Worm (Caenorhabditis elegans): Measurements from ENCODE around the gene arrd-18.

arrd-18 gene

ce11 chrV:3351266-3351665 lies 39.3 kb upstream of the arrd-18 start, which contains the start of gene str-63:
Gene str-63 (plus strand): TSS chrV:3351566.
- TF ChIP-seq ceh-83 (GFP tag; optimal IDR thresholded peaks at IDR 0.05): no peak
- no peak for TF ChIP-seq ztf-11 (tag; optimal IDR thresholded peaks at IDR 0.05)
- no peak for TF ChIP-seq elt-3 (tag; optimal IDR thresholded peaks at IDR 0.05)
- TF ChIP-seq blmp-1 (tag; optimal IDR thresholded peaks at IDR 0.05): no peak
- no peak for TF ChIP-seq nhr-12 (tag; optimal IDR thresholded peaks at IDR 0.05)

ce11 chrV:3349877-3350276 lies 38.0 kb upstream of the arrd-18 start, which contains the start of gene C17B7.15:
Gene C17B7.15 (plus strand): TSS chrV:3350177.
- TF ChIP-seq elt-1 (tag; optimal IDR thresholded peaks at IDR 0.05; ENCODE audit: borderline replicate concordance, insufficient read depth) (no peak), ceh-83 (GFP tag; optimal IDR thresholded peaks at IDR 0.05) (no peak), cnd-1 (tag; optimal IDR thresholded peaks at IDR 0.05) (no peak), sptf-1 (tag; optimal IDR thresholded peaks at IDR 0.05) (no peak), unc-39 (tag; optimal IDR thresholded peaks at IDR 0.05) (no peak), unc-62 (GFP tag; optimal IDR thresholded peaks at IDR 0.05) (no peak), ceh-43 (GFP tag; optimal IDR thresholded peaks at IDR 0.05) (no peak), drap-1 (GFP tag; optimal IDR thresholded peaks at IDR 0.05) (no peak), M03D4.4 (tag; optimal IDR thresholded peaks at IDR 0.05) (no peak), zip-8 (tag; optimal IDR thresholded peaks at IDR 0.05) (no peak), ceh-39 (tag; optimal IDR thresholded peaks at IDR 0.05) (no peak), lin-13 (tag; optimal IDR thresholded peaks at IDR 0.05) (no peak)

DNA sequence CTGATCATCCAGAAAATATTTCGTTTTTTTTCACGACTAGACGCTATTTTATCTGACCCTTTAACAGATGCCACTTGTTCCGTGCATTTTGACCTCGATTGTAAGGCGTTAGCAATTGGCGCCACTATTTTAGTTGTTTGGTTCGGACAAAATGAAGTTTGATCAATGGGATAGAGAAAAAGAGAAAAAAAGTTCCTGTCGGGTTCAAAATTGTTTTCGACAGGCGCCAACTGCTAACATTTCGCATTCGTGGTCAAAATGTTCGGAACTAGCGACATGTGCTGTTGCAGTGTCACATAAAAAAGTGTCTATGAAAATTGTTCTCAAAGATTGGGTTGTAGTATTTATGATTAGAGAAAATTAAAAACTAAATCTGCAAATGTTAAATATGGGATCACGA lies 35.6 kb upstream of the arrd-18 start:
- TF ChIP-seq zip-8 (tag; optimal IDR thresholded peaks at IDR 0.05): no peak
- no peak for TF ChIP-seq ceh-43 (GFP tag; optimal IDR thresholded peaks at IDR 0.05)
- TF ChIP-seq ceh-83 (GFP tag; optimal IDR thresholded peaks at IDR 0.05): no peak
- no peak for TF ChIP-seq nhr-237 (tag; optimal IDR thresholded peaks at IDR 0.05)
- TF ChIP-seq nhr-28 (tag; optimal IDR thresholded peaks at IDR 0.05): no peak
- no peak for TF ChIP-seq nhr-12 (tag; optimal IDR thresholded peaks at IDR 0.05)
- TF ChIP-seq ceh-39 (tag; optimal IDR thresholded peaks at IDR 0.05): no peak
- TF ChIP-seq elt-1 (tag; optimal IDR thresholded peaks at IDR 0.05; ENCODE audit: borderline replicate concordance, insufficient read depth): no peak

- TF ChIP-seq nhr-2 (tag; optimal IDR thresholded peaks at IDR 0.05): no peak
- no peak for TF ChIP-seq mls-2 (tag; optimal IDR thresholded peaks at IDR 0.05)
- TF ChIP-seq blmp-1 (tag; optimal IDR thresholded peaks at IDR 0.05): no peak
- TF ChIP-seq cnd-1 (tag; optimal IDR thresholded peaks at IDR 0.05): no peak
- no peak for TF ChIP-seq ham-2 (GFP tag; optimal IDR thresholded peaks at IDR 0.05)
These were observed 34.6 kb upstream of the arrd-18 start, which contains the start of gene fbxa-65 for ce11 chrV:3346434-3347019. Gene fbxa-65 (minus strand): TSS chrV:3346484.

DNA sequence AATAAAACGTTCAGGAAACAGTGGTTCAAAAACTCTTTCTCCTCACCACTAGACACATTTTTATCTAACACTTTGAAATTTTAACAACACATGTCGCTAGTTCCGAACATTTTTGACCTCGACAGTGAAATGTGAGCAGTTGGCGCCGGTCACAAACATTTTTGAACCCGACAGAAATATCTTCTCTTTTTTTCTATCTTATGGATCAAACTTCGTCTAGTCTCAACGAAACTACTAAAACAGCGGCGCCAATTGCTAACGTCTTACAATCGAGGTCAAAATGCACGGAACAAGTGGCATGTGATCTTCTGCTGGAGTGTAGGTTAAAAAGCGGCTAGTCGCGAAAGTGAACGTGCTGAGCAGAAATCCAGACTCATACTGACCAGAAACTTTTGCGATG lies 32.1 kb upstream of the arrd-18 start:
- TF ChIP-seq sptf-1 (tag; optimal IDR thresholded peaks at IDR 0.05): no peak
- TF ChIP-seq hlh-1 (tag; optimal IDR thresholded peaks at IDR 0.05): no peak
- TF ChIP-seq ceh-83 (GFP tag; optimal IDR thresholded peaks at IDR 0.05): no peak
- TF ChIP-seq mls-2 (tag; optimal IDR thresholded peaks at IDR 0.05): no peak
- no peak for TF ChIP-seq lsy-2 (tag; optimal IDR thresholded peaks at IDR 0.05)
- TF ChIP-seq zip-8 (tag; optimal IDR thresholded peaks at IDR 0.05): no peak
- TF ChIP-seq M03D4.4 (tag; optimal IDR thresholded peaks at IDR 0.05): no peak
- no peak for TF ChIP-seq lin-13 (tag; optimal IDR thresholded peaks at IDR 0.05)
- TF ChIP-seq nhr-2 (tag; optimal IDR thresholded peaks at IDR 0.05): no peak
- no peak for TF ChIP-seq unc-62 (GFP tag; optimal IDR thresholded peaks at IDR 0.05)
- no peak for TF ChIP-seq snpc-4 (tag; optimal IDR thresholded peaks at IDR 0.05)
- TF ChIP-seq unc-39 (tag; optimal IDR thresholded peaks at IDR 0.05): no peak
- TF ChIP-seq mep-1 (tag; optimal IDR thresholded peaks at IDR 0.05): no peak
- TF ChIP-seq ceh-39 (tag; optimal IDR thresholded peaks at IDR 0.05): no peak
- TF ChIP-seq ztf-11 (tag; optimal IDR thresholded peaks at IDR 0.05): no peak
- TF ChIP-seq nhr-12 (tag; optimal IDR thresholded peaks at IDR 0.05): no peak
- TF ChIP-seq nhr-28 (tag; optimal IDR thresholded peaks at IDR 0.05): no peak
- no peak for TF ChIP-seq elt-3 (tag; optimal IDR thresholded peaks at IDR 0.05)
- TF ChIP-seq nhr-237 (tag; optimal IDR thresholded peaks at IDR 0.05): no peak
- no peak for TF ChIP-seq drap-1 (GFP tag; optimal IDR thresholded peaks at IDR 0.05)

- TF ChIP-seq ceh-83 (GFP tag; optimal IDR thresholded peaks at IDR 0.05) (no peak), snpc-4 (tag; optimal IDR thresholded peaks at IDR 0.05) (no peak), hlh-1 (tag; optimal IDR thresholded peaks at IDR 0.05) (no peak)
These were observed 30.6 kb upstream of the arrd-18 start, which contains the start of gene C17B7.3 for ce11 chrV:3342504-3342903. Gene C17B7.3 (plus strand): TSS chrV:3342804.

DNA sequence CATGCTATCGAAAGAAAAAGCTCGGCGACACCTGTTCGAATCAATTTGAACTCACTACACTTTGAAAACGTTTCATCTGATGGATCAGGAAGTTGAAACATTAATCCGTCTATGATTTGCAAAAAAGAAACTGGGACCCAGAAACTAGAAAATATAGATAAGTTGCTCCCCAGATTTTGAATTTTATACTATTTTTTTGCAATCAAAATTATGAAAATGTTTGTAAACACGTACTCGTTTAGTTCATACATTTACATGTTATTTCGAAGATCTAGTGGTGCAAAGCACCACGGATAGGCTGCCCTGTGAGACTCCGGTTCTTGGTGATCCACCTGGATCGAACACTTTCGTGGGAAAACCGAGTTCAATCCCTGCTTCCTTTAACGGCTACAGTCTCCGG lies 30.0 kb upstream of the arrd-18 start, which contains the start of gene C17B7.10:
C17B7.10 (minus strand) TSS at position 101 of the 400 bp plus-strand sequence.
- no peak for TF ChIP-seq snpc-4 (tag; optimal IDR thresholded peaks at IDR 0.05)
- TF ChIP-seq blmp-1 (tag; optimal IDR thresholded peaks at IDR 0.05): no peak
- no peak for TF ChIP-seq lin-13 (tag; optimal IDR thresholded peaks at IDR 0.05)
